Fruit fly (Drosophila melanogaster) whole organism: ENCODE measurements around the gene CG12947.

ENCODE experiments used
- CG8478 ChIP-seq: fragments of >200 bp; optimal IDR thresholded peaks from 2 replicates; lab custom pipeline; 2018; ENCODE audit warnings: inconsistent platforms
- Dll ChIP-seq: fragments of >200 bp; optimal IDR thresholded peaks from 2 replicates; lab custom pipeline; 2017
- EcR ChIP-seq, 2 experiments: fragments of >200 bp; optimal IDR thresholded peaks; 2 replicates each; lab custom pipeline; 2017; ENCODE audit warnings: missing biosample characterization in 2 of 2, missing genetic modification characterization in 2 of 2, missing genetic modification reagents in 2 of 2
- pan ChIP-seq: fragments of >200 bp; optimal IDR thresholded peaks from 2 replicates; lab custom pipeline; 2017
- psq ChIP-seq: fragments of >200 bp; optimal IDR thresholded peaks from 2 replicates; lab custom pipeline; 2017
- usp ChIP-seq: fragments of >200 bp; optimal IDR thresholded peaks from 2 replicates; lab custom pipeline; 2017; ENCODE audit warnings: missing biosample characterization, missing genetic modification characterization, mixed read lengths

CG12947 gene

DNA sequence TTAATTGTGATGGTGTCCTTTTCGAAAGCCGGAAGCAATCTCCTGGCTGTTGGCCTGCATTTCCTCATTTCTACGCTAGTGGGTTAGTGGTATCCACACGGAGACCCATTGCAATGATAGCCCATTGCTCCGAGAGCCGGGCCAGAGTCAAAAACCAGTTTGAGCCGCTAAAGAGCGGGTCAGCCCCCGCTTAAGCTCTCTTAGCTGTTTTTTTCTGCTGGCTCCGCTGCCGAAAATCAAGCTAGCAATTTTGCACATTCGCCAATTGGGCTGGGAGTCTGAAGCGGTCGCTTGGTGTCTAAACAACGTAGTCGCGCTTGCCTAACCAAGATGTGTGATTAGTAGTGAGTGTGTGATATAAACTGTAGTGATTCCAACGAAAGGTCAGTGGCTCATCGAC, at the start of gene CG12947:
TSS of gene CG12947 (plus strand) at position 301 of the 400 bp plus-strand sequence.
- TF ChIP-seq usp (GFP tag; lab: Kevin White, UChicago) (no peak), pan (lab: Kevin White, UChicago) (no peak), Dll (lab: Kevin White, UChicago) (no peak), psq (lab: Kevin White, UChicago) (no peak), EcR (GFP tag; optimal IDR thresholded peaks at IDR 0.05; lab: Kevin White, UChicago) (no peak), CG8478 (no peak)

DNA sequence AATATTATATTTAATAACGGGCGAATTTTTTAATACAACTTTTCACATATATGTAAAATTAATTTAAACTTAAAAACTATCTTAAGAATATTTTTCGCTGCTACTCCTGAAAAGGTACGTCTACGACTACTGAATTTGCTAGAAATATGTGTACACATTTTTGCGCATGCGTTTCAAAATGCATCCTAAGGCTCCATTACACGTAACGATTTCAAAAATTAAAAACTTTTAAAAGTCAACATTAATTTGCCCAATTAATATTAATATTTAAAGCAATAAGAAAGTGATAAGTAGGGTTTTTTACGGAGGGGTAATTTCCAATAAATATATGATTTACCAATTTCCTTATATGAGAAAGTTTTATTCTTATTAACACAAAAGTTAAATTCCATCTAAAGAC, 49.1 kb upstream of the CG12947 start, which contains the start of gene FoxP:
TSS of gene FoxP (minus strand) at position 89 of the 400 bp plus-strand sequence.
- TF ChIP-seq pan (lab: Kevin White, UChicago) (no peak), EcR (GFP tag; optimal IDR thresholded peaks at IDR 0.05; lab: Kevin White, UChicago) (no peak), Dll (lab: Kevin White, UChicago) (no peak), psq (lab: Kevin White, UChicago) (no peak), CG8478 (no peak), usp (GFP tag; lab: Kevin White, UChicago) (no peak)

DNA sequence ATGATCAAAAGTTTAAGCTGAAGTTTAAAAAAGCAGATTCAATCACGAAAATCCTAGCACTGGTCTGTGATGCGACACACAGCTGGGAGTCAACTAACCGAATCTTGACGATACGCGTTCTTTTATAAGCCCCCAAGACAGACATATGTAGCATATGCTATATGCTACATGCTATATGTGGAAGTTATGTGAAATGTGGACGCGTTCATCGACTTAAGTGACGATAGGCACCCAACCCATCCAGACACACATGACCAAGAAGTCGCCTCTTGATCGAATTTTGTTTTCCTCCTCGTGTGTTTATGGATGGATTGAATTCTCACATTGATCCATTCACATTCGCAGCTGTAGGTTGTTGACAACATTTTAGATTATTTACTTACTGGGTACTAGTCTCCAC, 46.7 kb upstream of the CG12947 start, which contains the start of gene alphaTub85E:
TSS of gene alphaTub85E (minus strand) at position 101 of the 400 bp plus-strand sequence.
- TF ChIP-seq usp (GFP tag; lab: Kevin White, UChicago) (no peak), pan (lab: Kevin White, UChicago) (no peak), EcR (GFP tag; optimal IDR thresholded peaks at IDR 0.05; lab: Kevin White, UChicago) (no peak), CG8478 (no peak), psq (lab: Kevin White, UChicago) (no peak), Dll (lab: Kevin White, UChicago) (no peak)

DNA sequence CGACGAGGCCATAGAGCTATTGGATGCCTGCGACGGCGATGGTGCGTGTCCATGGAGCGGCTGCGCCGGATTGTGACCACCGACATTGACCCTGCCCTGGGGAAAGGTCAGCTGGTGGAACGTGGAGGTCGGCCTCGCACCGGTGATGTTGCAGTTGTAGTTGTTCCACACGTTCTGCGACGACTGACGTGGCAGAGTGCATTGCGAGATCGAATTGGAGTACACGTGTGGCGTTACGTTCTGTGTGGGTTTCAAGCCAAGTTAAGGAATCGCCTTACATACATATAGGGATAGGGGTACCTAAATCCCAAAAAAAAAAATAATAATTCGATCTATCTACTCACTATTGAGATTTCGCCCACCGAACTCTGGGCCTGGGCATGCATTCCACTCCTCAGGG, 44.7 kb upstream of the CG12947 start:
- TF ChIP-seq usp (GFP tag; lab: Kevin White, UChicago): no peak
- no peak for TF ChIP-seq EcR (GFP tag; optimal IDR thresholded peaks at IDR 0.05; lab: Kevin White, UChicago)
- TF ChIP-seq CG8478: no peak
- TF ChIP-seq pan (lab: Kevin White, UChicago): no peak
- no peak for TF ChIP-seq Dll (lab: Kevin White, UChicago)
- no peak for TF ChIP-seq psq (lab: Kevin White, UChicago)

DNA sequence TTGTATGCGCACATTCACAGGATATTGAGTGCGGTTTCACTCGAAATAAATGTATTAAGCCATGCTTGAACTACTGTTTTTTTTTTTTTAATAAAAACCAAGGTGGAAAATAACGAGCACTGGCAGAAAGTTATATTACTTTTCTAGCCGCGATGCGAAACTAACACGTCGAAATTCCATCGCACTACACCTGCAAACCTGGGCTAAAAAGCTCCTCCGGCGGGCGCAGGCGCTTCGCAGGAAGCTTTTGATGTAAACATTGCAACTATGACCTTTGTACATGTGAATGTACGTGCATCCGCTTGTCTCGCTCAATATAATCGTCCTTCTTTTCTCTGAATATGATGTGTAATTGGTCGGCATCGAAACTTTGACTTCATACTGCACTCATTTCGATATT, 40.1 kb upstream of the CG12947 start, which contains the start of gene side-VII:
TSS of gene side-VII (minus strand) at position 187 of the 400 bp plus-strand sequence.
- no peak for TF ChIP-seq psq (lab: Kevin White, UChicago)
- TF ChIP-seq CG8478: no peak
- TF ChIP-seq Dll (lab: Kevin White, UChicago): no peak
- no peak for TF ChIP-seq EcR (GFP tag; optimal IDR thresholded peaks at IDR 0.05; lab: Kevin White, UChicago)
- no peak for TF ChIP-seq usp (GFP tag; lab: Kevin White, UChicago)
- TF ChIP-seq pan (lab: Kevin White, UChicago): no peak

DNA sequence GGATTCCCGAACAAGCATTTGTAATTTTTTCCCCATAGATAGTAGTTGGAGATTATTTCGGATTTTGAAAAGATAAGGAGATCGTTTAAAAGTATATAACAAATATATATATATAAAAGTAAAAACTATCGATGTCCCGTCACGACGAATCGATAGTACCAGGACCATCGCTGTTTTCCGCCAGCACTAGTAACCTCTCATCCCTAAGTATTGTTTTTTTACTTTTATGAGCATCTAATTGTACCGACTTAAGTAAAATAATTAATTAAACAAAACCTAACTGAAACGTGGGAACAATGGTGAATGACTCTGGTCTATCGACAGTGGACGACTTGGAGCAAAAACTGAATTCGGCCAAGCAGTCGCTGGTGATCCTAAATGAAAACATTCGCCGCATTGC, 39.2 kb upstream of the CG12947 start, which contains the start of gene Pnn:
TSS of gene Pnn (plus strand) at position 187 of the 400 bp plus-strand sequence.
- no peak for TF ChIP-seq usp (GFP tag; lab: Kevin White, UChicago)
- no peak for TF ChIP-seq pan (lab: Kevin White, UChicago)
- TF ChIP-seq Dll (lab: Kevin White, UChicago): no peak
- no peak for TF ChIP-seq EcR (GFP tag; optimal IDR thresholded peaks at IDR 0.05; lab: Kevin White, UChicago)
- no peak for TF ChIP-seq psq (lab: Kevin White, UChicago)

DNA sequence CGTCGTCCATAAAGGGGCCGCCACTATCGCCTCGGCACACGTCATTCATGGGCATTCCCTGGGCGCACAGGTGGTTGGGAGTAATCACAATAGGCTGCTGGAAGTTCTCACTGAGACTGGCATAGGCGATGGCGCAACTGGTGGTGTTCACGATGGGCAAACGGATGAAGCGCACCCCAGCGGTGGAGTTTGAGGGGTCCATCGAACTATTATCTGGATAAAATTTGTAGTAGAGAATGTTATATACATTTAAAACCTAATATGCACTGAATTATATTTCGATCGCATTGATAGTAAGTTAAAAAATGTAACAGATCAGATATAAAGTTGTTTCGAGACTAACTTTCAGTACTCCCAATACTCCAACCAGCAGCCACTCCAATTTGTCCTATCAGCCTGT, 36.6 kb upstream of the CG12947 start, which contains the start of gene CG31415:
TSS of gene CG31415 (plus strand) at position 301 of the 400 bp plus-strand sequence.
- no peak for TF ChIP-seq usp (GFP tag; lab: Kevin White, UChicago)
- no peak for TF ChIP-seq EcR (GFP tag; optimal IDR thresholded peaks at IDR 0.05; lab: Kevin White, UChicago)
- TF ChIP-seq psq (lab: Kevin White, UChicago): no peak
- no peak for TF ChIP-seq Dll (lab: Kevin White, UChicago)
- no peak for TF ChIP-seq CG8478
- TF ChIP-seq pan (lab: Kevin White, UChicago): no peak

DNA sequence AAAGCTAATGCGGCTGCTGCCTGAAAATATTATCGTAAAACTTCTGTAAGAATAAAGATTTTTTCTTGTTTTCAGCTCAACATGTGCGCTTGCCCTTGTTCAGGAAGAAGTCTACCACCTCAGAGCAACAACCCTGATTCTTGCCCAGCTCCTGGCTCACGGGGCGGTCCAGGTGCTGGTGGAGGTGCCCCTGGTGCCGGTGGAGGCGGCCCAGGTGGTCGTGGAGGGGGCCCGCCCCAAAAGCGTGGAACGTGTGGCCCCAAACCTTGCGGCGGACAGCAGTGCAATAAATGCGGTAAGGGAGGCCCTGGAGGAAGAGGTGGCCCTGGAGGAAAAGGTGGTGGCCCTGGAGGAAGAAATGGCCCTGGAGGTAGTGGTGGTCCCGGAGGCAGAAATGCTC, 35.9 kb upstream of the CG12947 start:
- TF ChIP-seq pan (lab: Kevin White, UChicago) (no peak), EcR (GFP tag; optimal IDR thresholded peaks at IDR 0.05; lab: Kevin White, UChicago) (no peak), CG8478 (no peak), psq (lab: Kevin White, UChicago) (no peak), usp (GFP tag; lab: Kevin White, UChicago) (no peak), Dll (lab: Kevin White, UChicago) (no peak)

DNA sequence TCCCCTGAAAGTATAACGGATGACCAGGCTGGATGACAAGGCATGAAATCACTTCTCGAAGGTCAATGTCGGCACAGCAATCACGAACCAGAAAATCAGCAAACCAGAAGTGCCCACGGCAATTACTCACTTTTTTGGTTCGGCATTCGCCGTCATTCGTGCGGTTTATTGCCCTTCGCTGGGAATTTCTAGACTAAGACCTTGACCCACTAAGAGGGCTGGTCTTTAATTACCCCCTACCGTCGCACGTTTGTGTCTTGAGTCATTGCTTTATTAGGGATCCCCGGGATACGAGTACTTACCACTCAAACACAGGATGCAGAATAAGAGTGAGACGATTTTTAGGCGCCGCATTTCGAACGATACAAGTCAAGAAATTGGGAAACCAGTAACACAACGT, 34.4 kb upstream of the CG12947 start:
- TF ChIP-seq psq (lab: Kevin White, UChicago) (no peak), usp (GFP tag; lab: Kevin White, UChicago) (no peak), pan (lab: Kevin White, UChicago) (no peak), Dll (lab: Kevin White, UChicago) (no peak), CG8478 (no peak), EcR (GFP tag; optimal IDR thresholded peaks at IDR 0.05; lab: Kevin White, UChicago) (no peak)

DNA sequence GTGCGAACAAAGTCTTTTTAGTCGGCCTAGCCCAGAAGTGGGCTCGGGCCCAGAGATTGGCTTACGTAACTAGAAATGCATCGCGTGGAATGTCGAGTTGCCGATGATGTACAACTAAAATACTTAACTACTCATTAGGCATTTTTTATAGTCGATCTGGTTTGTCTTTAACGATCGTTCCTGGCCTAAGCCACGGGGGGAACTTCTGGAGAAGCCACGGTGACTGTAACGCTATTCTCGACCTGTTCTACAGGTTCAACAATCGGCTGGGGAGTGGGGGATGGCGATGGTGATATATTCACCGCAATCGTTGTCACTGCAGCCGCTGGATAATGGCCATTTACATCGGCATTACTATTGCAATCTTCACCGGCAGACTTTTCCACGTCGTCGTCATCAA, 33.6 kb upstream of the CG12947 start, which contains the start of gene CG34409:
TSS of gene CG34409 (minus strand) at position 101 of the 400 bp plus-strand sequence.
- no peak for TF ChIP-seq pan (lab: Kevin White, UChicago)

DNA sequence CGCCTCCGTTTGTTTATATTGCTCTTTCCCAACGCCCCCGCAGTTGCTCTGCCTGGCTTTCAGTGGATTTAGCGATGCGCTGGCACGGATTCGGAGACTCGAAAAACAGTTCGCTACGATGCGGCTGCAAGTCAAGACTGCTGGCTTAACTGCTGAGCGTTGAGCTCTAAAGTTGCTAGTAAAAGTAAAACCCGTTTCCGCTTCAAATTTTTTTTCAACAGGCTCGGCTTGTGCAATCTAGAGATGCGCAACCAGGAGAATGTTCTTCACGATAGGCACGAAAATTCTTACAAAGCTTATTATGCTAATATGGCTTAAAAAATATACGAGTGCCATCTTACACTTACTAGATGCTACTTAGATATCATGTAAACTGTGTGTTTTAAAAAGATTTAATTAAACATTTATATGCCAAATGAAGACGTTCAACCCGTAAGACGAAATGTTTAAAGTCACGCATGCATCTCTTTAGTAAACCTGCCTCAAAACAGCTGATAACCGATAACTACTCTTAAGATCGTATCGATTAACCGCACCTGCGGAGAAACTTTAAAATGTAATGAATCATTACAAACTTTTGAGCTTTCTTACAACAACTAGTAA, 32.5 kb upstream of the CG12947 start, which contains the start of gene CG12948:
TSS of gene CG12948 (minus strand) at position 473 of the 603 bp plus-strand sequence.
- TF ChIP-seq EcR (GFP tag; optimal IDR thresholded peaks at IDR 0.05; lab: Kevin White, UChicago) (peak in 1 of 2 experiments; percentile 4), Dll (lab: Kevin White, UChicago) (no peak), usp (GFP tag; lab: Kevin White, UChicago) (no peak)

DNA sequence ATGACTTTTGCATAAGTTTGCCTTT, 32.2 kb upstream of the CG12947 start, which contains the start of gene PpD3:
TSS of gene PpD3 (plus strand) at position 1 of the 25 bp plus-strand sequence.
- TF ChIP-seq EcR (GFP tag; optimal IDR thresholded peaks at IDR 0.05; lab: Kevin White, UChicago): no peak
- TF ChIP-seq usp (GFP tag; lab: Kevin White, UChicago): no peak
- no peak for TF ChIP-seq CG8478
- no peak for TF ChIP-seq psq (lab: Kevin White, UChicago)
- no peak for TF ChIP-seq Dll (lab: Kevin White, UChicago)
- no peak for TF ChIP-seq pan (lab: Kevin White, UChicago)
